Worm (Caenorhabditis elegans) whole organism, young adult: Measurements from ENCODE around the gene T01B4.3.

Source experiments
- F10E7.11 ChIP-seq: sonication (generic microtip); optimal IDR thresholded peaks from 2 replicates; lab custom pipeline; 2017; ENCODE audit warnings: mild to moderate bottlenecking, missing genetic modification characterization, moderate library complexity, missing compliant biosample characterization
- atf-7 ChIP-seq: sonication (generic microtip); optimal IDR thresholded peaks from 2 replicates; lab custom pipeline; 2017; ENCODE audit warnings: mild to moderate bottlenecking, missing genetic modification characterization, missing compliant biosample characterization
- ceh-40 ChIP-seq: fragments of 200-800 bp; sonication (Bioruptor generic); IDR thresholded peaks from 2 replicates; pipeline ENCODE4 v1.3.6; 2022; ENCODE audit warnings: missing genetic modification characterization, missing compliant biosample characterization
- chd-7 ChIP-seq: sonication (generic microtip); optimal IDR thresholded peaks from 2 replicates; lab custom pipeline; 2016; ENCODE audit warnings: mild to moderate bottlenecking, missing genetic modification characterization, moderate library complexity, missing compliant biosample characterization
- nhr-179 ChIP-seq: sonication (generic microtip); optimal IDR thresholded peaks from 2 replicates; lab custom pipeline; 2016; ENCODE audit warnings: mild to moderate bottlenecking, missing genetic modification characterization, missing compliant biosample characterization

DNA sequence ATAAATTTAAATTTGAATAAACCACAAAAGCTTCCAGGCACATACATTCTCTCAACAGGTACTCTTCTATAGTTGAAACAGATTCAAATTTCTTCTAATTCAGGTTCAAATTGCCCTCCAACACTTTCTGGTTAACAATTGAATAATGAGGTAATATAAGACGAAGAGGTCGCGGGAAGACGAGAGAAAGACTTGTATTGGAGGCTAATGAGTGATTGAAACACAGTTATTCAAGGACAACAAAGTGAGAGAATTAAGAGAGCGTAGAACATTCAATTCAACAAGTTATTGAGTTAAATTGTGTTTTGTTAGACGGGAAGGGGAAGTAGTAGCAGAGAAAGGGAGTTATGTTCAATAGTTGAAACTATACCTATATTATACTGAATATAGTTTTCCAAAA, 4.3 kb upstream of the T01B4.3 start:
- TF ChIP-seq F10E7.11 (tag; lab: Kevin White, UChicago): no peak
- no peak for TF ChIP-seq nhr-179 (tag; lab: Kevin White, UChicago)
- no peak for TF ChIP-seq ceh-40 (GFP tag; lab: Robert Waterston, UW)
- no peak for TF ChIP-seq chd-7 (tag; lab: Kevin White, UChicago)
- TF ChIP-seq atf-7 (tag; lab: Kevin White, UChicago): no peak
